Worm (Caenorhabditis elegans): ENCODE results near the gene kcmf-1.

kcmf-1 gene

DNA sequence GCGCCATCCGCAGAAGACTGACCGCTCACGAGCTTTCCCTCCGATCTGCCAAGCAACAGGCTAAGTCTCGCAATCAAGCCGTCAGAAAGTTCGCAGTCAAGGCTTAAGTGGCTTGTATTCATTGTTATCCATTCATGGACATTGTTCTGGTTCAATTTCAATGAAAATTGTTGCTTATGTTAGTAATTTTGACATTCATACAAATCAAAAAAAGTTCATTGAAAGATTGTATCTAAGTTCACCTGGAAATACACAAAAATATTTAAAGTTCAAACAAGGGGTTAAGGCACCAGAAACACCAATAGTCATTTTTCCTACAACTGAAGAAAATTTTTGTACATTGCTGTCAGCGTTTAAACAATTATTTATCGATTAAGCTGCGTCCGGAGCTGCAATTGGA lies 26.3 kb downstream of the kcmf-1 start (continued):
- TF ChIP-seq T26A5.8 (tag; optimal IDR thresholded peaks at IDR 0.05) (no peak), ccch-3 (GFP tag; optimal IDR thresholded peaks at IDR 0.05) (no peak), ztf-28 (GFP tag; IDR thresholded peaks at IDR 0.05) (no peak), madf-3 (GFP tag; IDR thresholded peaks at IDR 0.05) (peak; percentile 74), rpc-1 (optimal IDR thresholded peaks at IDR 0.05) (no peak), rpc-1 (tag; optimal IDR thresholded peaks at IDR 0.05) (no peak), ztf-6 (GFP tag; IDR thresholded peaks at IDR 0.05) (no peak), F37B4.10 (GFP tag; IDR thresholded peaks at IDR 0.05) (no peak), nhr-179 (tag; optimal IDR thresholded peaks at IDR 0.05) (no peak), lin-26 (GFP tag; IDR thresholded peaks at IDR 0.05) (peak; percentile 77), Y79H2A.3 (GFP tag; conservative IDR thresholded peaks at IDR 0.05) (no peak), lag-1 (GFP tag; IDR thresholded peaks at IDR 0.05) (no peak), snpc-1.1 (tag; optimal IDR thresholded peaks at IDR 0.05; ENCODE audit: insufficient read depth) (peak; percentile 25), mxl-1 (tag; optimal IDR thresholded peaks at IDR 0.05) (no peak), madf-8 (GFP tag; conservative IDR thresholded peaks at IDR 0.05) (peak; percentile 11; the same call in 1 of the 2 replicates), ceh-27 (GFP tag; optimal IDR thresholded peaks at IDR 0.05) (no peak), egl-18 (GFP tag; IDR thresholded peaks at IDR 0.05) (no peak), tbx-9 (tag; optimal IDR thresholded peaks at IDR 0.05; ENCODE audit: borderline replicate concordance) (no peak)

- TF ChIP-seq dpl-1 (GFP tag; optimal IDR thresholded peaks at IDR 0.05): no peak
- no peak for TF ChIP-seq lin-26 (GFP tag; IDR thresholded peaks at IDR 0.05)
- no peak for TF ChIP-seq xnd-1 (tag; optimal IDR thresholded peaks at IDR 0.05)
- TF ChIP-seq dox-1 (GFP tag; IDR thresholded peaks at IDR 0.05): no peak
- no peak for TF ChIP-seq ceh-79 (tag; optimal IDR thresholded peaks at IDR 0.05)
- TF ChIP-seq madf-8 (GFP tag; conservative IDR thresholded peaks at IDR 0.05): no peak
- TF ChIP-seq ztf-22 (GFP tag; optimal IDR thresholded peaks at IDR 0.05): no peak
- TF ChIP-seq madf-3 (GFP tag; IDR thresholded peaks at IDR 0.05): no peak
- no peak for TF ChIP-seq mel-28 (tag; optimal IDR thresholded peaks at IDR 0.05; ENCODE audit: borderline replicate concordance)
- TF ChIP-seq nhr-27 (tag; optimal IDR thresholded peaks at IDR 0.05): no peak
- TF ChIP-seq lin-40 (tag; optimal IDR thresholded peaks at IDR 0.05): no peak
- no peak for TF ChIP-seq ztf-3 (GFP tag; optimal IDR thresholded peaks at IDR 0.05)
- no peak for TF ChIP-seq egrh-3 (GFP tag; IDR thresholded peaks at IDR 0.05)
- no peak for TF ChIP-seq gei-17 (GFP tag; optimal IDR thresholded peaks at IDR 0.05)
Measured at ce11 chrIII:7857142-7857541, 27.9 kb downstream of the kcmf-1 start, which contains the start of gene tag-307. tag-307 (minus strand) TSS chrIII:7857242.

DNA sequence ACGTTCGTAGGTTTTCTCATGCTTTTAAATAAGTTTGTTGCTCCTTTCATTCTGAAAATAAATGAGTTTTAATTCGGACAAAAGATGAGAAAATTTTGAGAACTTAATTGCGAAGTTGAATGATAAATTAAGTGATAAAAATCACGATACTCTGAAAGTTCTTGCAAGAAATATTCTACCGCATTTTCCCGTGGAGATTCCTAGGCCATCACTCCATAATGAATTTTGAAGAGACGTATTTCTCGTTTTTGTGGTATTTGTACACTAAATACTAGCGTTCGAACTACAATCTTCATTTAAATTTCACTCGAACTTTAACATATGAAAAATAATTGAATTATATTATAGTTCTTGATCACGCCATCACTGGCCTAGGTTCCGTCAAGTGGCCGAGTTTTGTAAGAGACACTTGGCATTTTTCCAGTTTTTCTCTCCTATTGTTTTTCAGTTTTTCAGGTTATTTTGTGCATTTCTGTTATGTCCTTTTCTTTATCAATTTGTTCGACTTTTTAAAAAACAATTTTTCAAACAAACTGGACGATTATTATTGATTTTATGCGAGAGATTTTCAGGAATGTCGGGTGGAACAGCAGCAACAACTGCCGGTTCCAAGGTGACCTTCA lies 29.3 kb downstream of the kcmf-1 start, which contains the start of the genes coq-5 and ufm-1:
coq-5 (minus strand) TSS at position 51 of the 623 bp plus-strand sequence.
ufm-1 (plus strand) TSS at position 573 of the 623 bp plus-strand sequence.
- TF ChIP-seq zim-3 (tag; optimal IDR thresholded peaks at IDR 0.05) (no peak), nfya-1 (tag; optimal IDR thresholded peaks at IDR 0.05; ENCODE audit: borderline replicate concordance, insufficient read depth) (no peak), hlh-26 (GFP tag; conservative IDR thresholded peaks at IDR 0.05) (no peak), madf-10 (tag; optimal IDR thresholded peaks at IDR 0.05) (no peak), nhr-80 (tag; optimal IDR thresholded peaks at IDR 0.05) (peak; percentile 5), unc-130 (GFP tag; optimal IDR thresholded peaks at IDR 0.05) (peak; percentile 16), ZK185.1 (tag; optimal IDR thresholded peaks at IDR 0.05; ENCODE audit: poor library complexity, severe bottlenecking) (peak; percentile 69), ceh-27 (GFP tag; optimal IDR thresholded peaks at IDR 0.05) (peak; percentile 31), hmg-1.2 (GFP tag; IDR thresholded peaks at IDR 0.05) (peak; percentile 9; the same call in 1 of the 2 replicates), D2030.7 (GFP tag; IDR thresholded peaks at IDR 0.05) (no peak), sptf-2 (GFP tag; optimal IDR thresholded peaks at IDR 0.05) (no peak), let-607 (tag; optimal IDR thresholded peaks at IDR 0.05) (peak in 1 of 2 experiments; percentile 43)
